Fruit fly (Drosophila melanogaster) S2 (cell line): ENCODE data around the gene CG42525.

Experiments
- CG8478 ChIP-seq: fragments of >200 bp; optimal IDR thresholded peaks from 2 replicates; lab custom pipeline; 2018
- CTCF ChIP-seq, 2 experiments: fragments of >200 bp; optimal IDR thresholded peaks; 2 replicates each; lab custom pipeline; 2018

DNA sequence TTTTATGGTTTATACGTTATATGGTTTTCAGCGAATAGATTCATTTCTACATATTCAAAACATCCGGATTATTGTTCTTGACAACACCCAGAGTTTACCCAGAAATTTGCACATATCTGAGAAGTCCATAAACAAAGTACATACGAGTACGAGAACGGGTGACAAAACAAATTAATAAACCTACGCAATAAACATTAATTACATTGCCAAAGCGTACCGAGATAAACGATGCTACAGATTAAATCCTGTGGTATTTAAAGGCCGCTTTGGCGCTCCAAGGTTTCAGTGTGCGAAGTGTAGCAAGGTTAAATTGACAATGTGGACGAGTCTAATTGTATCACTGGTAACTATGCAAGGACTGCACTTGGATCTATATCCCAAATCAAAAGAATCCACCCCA lies 2.3 kb downstream of the CG42525 start, which contains the start of gene CG14957:
- no peak for TF ChIP-seq CTCF (optimal IDR thresholded peaks at IDR 0.05; lab: Kevin White, UChicago)
- no peak for TF ChIP-seq CG8478 (lab: Kevin White, UChicago)
